Worm (Caenorhabditis elegans) whole organism, L1 larva: ENCODE results near the gene sri-26.
"Not testable (repeated sequence)": the region's sequence is repeated elsewhere in the genome, so short reads cannot be mapped to it uniquely, and the experiment has no call there.

Experiments used
- aly-2 ChIP-seq: fragments of 150-350 bp; optimal IDR thresholded peaks from 2 replicates; lab custom pipeline; 2014; ENCODE audit warnings: missing biosample characterization, missing genetic modification characterization
- dsc-1 ChIP-seq: sonication (generic microtip); optimal IDR thresholded peaks from 2 replicates; lab custom pipeline; 2016; ENCODE audit warnings: mild to moderate bottlenecking, missing genetic modification characterization, missing compliant biosample characterization
- fkh-8 ChIP-seq: sonication (generic microtip); optimal IDR thresholded peaks from 2 replicates; lab custom pipeline; 2016; ENCODE audit warnings: mild to moderate bottlenecking, missing genetic modification characterization, missing compliant biosample characterization
- grh-1 ChIP-seq: fragments of 200-800 bp; sonication (Bioruptor generic); IDR thresholded peaks from 2 replicates; pipeline ENCODE4 v1.3.6; 2022; ENCODE audit warnings: missing genetic modification reagents, missing genetic modification characterization, missing compliant biosample characterization
- irx-1 ChIP-seq: sonication (generic microtip); optimal IDR thresholded peaks from 2 replicates; lab custom pipeline; 2016; ENCODE audit warnings: missing genetic modification characterization, missing compliant biosample characterization
- lsy-2 ChIP-seq, 2 experiments: fragments of 150-350 bp; optimal IDR thresholded peaks; 2 replicates each; lab custom pipeline; 2014; ENCODE audit warnings: missing biosample characterization in 2 of 2, missing genetic modification characterization in 2 of 2
- mab-9 ChIP-seq: fragments of 200-800 bp; sonication (Bioruptor generic); IDR thresholded peaks from 2 replicates; pipeline ENCODE4 v1.3.6; 2022; ENCODE audit warnings: missing genetic modification reagents, missing genetic modification characterization, missing compliant biosample characterization
- mdl-1 ChIP-seq, 2 experiments: fragments of 150-350 bp; optimal IDR thresholded peaks; 2 replicates each; lab custom pipeline; 2014 to 2017; ENCODE audit warnings: missing biosample characterization in 2 of 2, missing genetic modification characterization in 2 of 2, inconsistent platforms in 1 of 2
- mep-1 ChIP-seq: fragments of 150-350 bp; optimal IDR thresholded peaks from 2 replicates; lab custom pipeline; 2014; ENCODE audit warnings: missing biosample characterization, missing genetic modification characterization
- nhr-71 ChIP-seq: sonication (generic microtip); optimal IDR thresholded peaks from 2 replicates; lab custom pipeline; 2016; ENCODE audit warnings: mild to moderate bottlenecking, missing genetic modification characterization, moderate library complexity, missing compliant biosample characterization
- nhr-77 ChIP-seq: fragments of 150-350 bp; optimal IDR thresholded peaks from 2 replicates; lab custom pipeline; 2014; ENCODE audit warnings: missing biosample characterization, missing genetic modification characterization
- rnt-1 ChIP-seq: sonication (generic microtip); optimal IDR thresholded peaks from 2 replicates; lab custom pipeline; 2016; ENCODE audit warnings: mild to moderate bottlenecking, missing genetic modification characterization, moderate library complexity, missing compliant biosample characterization
- sox-4 ChIP-seq: sonication (generic microtip); optimal IDR thresholded peaks from 2 replicates; lab custom pipeline; 2016; ENCODE audit warnings: missing genetic modification characterization, missing compliant biosample characterization
- unc-30 ChIP-seq: sonication (generic microtip); optimal IDR thresholded peaks from 2 replicates; lab custom pipeline; 2017; ENCODE audit warnings: missing biosample characterization, missing genetic modification characterization
- unc-62 ChIP-seq: fragments of 150-350 bp; optimal IDR thresholded peaks from 2 replicates; lab custom pipeline; 2014; ENCODE audit warnings: missing biosample characterization, missing genetic modification reagents, missing genetic modification characterization

sri-26 gene

DNA sequence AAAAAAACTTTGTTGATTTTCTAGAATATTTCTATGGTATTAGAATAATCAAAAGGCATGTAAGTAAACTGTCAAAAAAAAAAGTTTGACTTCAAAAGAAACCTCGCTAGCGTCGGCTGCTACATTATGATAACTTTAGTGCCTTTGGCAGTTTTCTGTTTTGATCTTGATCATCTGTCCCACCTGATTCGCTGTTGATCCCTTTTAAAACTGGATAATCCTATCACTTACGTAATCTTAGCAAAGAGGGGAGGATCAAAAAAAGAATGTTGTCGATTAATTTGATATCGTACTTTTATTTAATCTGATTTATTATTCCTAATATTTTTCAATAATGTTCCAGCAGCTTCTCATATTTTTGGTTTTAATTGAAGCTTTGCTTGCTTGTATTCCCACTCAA lies 44.6 kb downstream of the sri-26 start, which contains the start of gene M01B2.8:
M01B2.8 (plus strand) TSS at position 301 of the 400 bp plus-strand sequence.
- no peak for TF ChIP-seq irx-1 (tag; lab: Kevin White, UChicago)
- TF ChIP-seq rnt-1 (tag; lab: Kevin White, UChicago), result no peak
- TF ChIP-seq dsc-1 (tag; lab: Kevin White, UChicago), result peak; percentile 0

DNA sequence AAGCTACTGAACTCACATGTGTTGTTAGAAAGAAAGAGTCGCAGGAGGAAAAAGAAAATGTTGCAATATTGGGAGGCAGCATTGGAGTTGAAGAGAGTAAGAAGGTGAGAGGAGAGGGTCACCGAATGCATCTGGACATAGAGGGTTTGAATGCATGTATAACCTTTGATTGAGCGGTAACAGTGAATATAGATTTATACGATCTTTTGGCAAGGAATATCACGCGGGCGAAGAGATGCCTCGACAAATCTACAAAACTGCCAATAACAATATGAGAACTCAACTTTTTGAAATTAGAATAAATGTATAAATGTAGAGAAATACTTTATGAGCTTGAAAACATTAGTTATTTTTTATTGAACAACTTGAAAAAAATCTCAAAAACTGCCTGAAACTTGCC lies 47.1 kb downstream of the sri-26 start, which contains the start of gene M01B2.10:
M01B2.10 (minus strand) TSS at position 101 of the 400 bp plus-strand sequence.
- TF ChIP-seq mep-1 (tag; lab: Kevin White, UChicago); rnt-1 (tag; lab: Kevin White, UChicago); mdl-1 (tag; optimal IDR thresholded peaks at IDR 0.05; lab: Kevin White, UChicago): not testable (repeated sequence)

DNA sequence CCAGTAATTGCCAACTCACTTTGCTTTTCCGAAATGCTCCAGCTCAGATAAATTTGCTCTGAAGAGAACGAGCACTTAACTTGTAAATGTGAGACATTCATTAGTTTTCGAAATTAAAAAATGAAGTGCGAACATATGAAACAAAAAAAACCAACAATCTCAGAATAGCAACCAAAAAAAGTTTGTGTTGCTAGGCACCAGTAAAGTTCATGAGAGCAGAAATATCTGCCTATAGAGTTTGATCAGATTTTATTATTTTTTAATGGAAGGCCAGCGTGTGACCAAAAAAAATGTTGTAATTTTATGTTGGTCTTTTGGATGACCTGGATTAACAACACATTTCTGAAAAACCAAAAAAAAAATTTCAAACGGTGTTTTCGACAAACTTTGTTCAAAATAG lies 48.9 kb downstream of the sri-26 start, which contains the start of gene M01B2.12:
M01B2.12 (minus strand) TSS at position 101 of the 400 bp plus-strand sequence.
- TF ChIP-seq aly-2 (tag; lab: Kevin White, UChicago) (no peak), irx-1 (tag; lab: Kevin White, UChicago) (no peak), nhr-77 (tag; lab: Kevin White, UChicago) (no peak), unc-62 (no peak), nhr-71 (tag; lab: Kevin White, UChicago) (no peak), lsy-2 (tag; optimal IDR thresholded peaks at IDR 0.05; lab: Kevin White, UChicago) (no peak), fkh-8 (no peak), sox-4 (tag; lab: Kevin White, UChicago) (no peak), grh-1 (GFP tag; lab: Robert Waterston, UW) (no peak)

DNA sequence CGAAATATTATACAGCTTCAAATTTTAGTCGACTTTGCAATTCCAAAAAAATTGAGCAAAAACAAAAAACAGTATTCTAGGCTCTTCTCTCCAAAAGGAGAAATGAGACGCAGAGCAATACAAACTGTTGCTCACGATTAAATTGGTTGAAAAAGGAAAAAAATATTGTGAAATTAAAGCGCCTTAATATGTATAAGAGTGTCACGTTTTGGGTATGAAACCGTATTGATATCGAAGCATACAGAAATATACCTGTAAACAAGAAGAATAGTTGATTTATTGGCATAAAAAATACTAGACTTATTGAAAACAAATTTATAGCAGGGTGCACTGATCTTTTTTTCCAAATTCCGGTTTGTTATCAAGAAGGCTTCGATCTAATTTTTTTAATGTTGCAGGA lies 50.5 kb downstream of the sri-26 start, which contains the start of gene M01B2.13:
M01B2.13 (minus strand) TSS at position 101 of the 400 bp plus-strand sequence.
- TF ChIP-seq unc-30 (tag; lab: Kevin White, UChicago) (no peak), irx-1 (tag; lab: Kevin White, UChicago) (no peak), mab-9 (GFP tag; lab: Robert Waterston, UW) (no peak)
